Fruit fly (Drosophila melanogaster): ENCODE results near the gene Spg7.
A peak's percentile ranks its signal among the peaks of the same experiment; 100 is the strongest.

Gene Spg7

DNA sequence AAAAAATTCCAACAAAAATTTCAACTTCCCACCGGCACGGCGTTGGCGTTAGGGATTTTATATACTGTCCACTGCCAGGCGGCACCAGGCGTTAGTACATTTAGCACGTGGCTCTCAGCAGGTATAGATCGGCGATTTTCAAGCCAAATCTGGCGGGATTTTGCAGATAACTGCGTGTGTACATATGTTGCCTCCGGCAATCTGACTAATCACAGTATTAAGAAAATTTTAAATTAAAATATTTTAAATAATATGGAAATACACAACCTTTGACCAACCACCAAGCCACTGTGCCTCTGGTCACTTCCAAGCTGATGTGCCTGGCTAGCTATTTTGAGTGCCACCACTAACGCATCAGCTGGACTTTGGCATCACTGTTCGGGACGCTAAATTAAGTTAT lies 34.1 kb upstream of the Spg7 start, which contains the start of the genes ttm50 and CG2712 (continued):
- no peak for TF ChIP-seq sna (GFP tag; IDR thresholded peaks at IDR 0.05; ENCODE audit: partially characterized antibody)
- no peak for TF ChIP-seq CG31441 (GFP tag; IDR thresholded peaks at IDR 0.05)
- TF ChIP-seq cas (GFP tag; IDR thresholded peaks at IDR 0.05): no peak
- TF ChIP-seq zfh2 (GFP tag; optimal IDR thresholded peaks at IDR 0.05): peak; percentile 33
- TF ChIP-seq Elba2 (GFP tag; optimal IDR thresholded peaks at IDR 0.05): no peak
- no peak for TF ChIP-seq odd (GFP tag; optimal IDR thresholded peaks at IDR 0.05)
- 0 out of 3 replicates have a peak, but pooled peaks have one; percentile 47 for TF ChIP-seq Dbx (GFP tag; IDR thresholded peaks at IDR 0.05)
- peak; percentile 81 for TF ChIP-seq CG10543 (GFP tag; optimal IDR thresholded peaks at IDR 0.05)
- peak; percentile 63 for TF ChIP-seq CG4424 (GFP tag; optimal IDR thresholded peaks at IDR 0.05)
- peak; percentile 25 for TF ChIP-seq chn (GFP tag; optimal IDR thresholded peaks at IDR 0.05)
- no peak; the same call in none of the 3 replicates for TF ChIP-seq CG17361 (GFP tag; IDR thresholded peaks at IDR 0.05)
- peak; percentile 51 for TF ChIP-seq caup (GFP tag; optimal IDR thresholded peaks at IDR 0.05; ENCODE audit: severe bottlenecking)
- no peak for TF ChIP-seq CG15073 (GFP tag; optimal IDR thresholded peaks at IDR 0.05)
- peak; percentile 36 for TF ChIP-seq nerfin-1 (tag; optimal IDR thresholded peaks at IDR 0.05)
- no peak for TF ChIP-seq Dip2 (GFP tag; IDR thresholded peaks at IDR 0.05)
- TF ChIP-seq Poxn (GFP tag; IDR thresholded peaks at IDR 0.05): no peak
- TF ChIP-seq CG17359 (tag; optimal IDR thresholded peaks at IDR 0.05): peak; percentile 19
- peak; percentile 68 for TF ChIP-seq Meics (GFP tag; optimal IDR thresholded peaks at IDR 0.05)
- TF ChIP-seq Abd-B (GFP tag; optimal IDR thresholded peaks at IDR 0.05): peak; percentile 68
- TF ChIP-seq CG12104 (GFP tag; optimal IDR thresholded peaks at IDR 0.05): peak; percentile 40
- TF ChIP-seq Dek (tag; optimal IDR thresholded peaks at IDR 0.05): peak; percentile 63
- no peak for TF ChIP-seq emc (GFP tag; optimal IDR thresholded peaks at IDR 0.05)
- peak; percentile 19 for TF ChIP-seq CG9437 (GFP tag; optimal IDR thresholded peaks at IDR 0.05)
- no peak for TF ChIP-seq Jarid2 (GFP tag; optimal IDR thresholded peaks at IDR 0.05)
- TF ChIP-seq Dref (GFP tag; IDR thresholded peaks at IDR 0.05): 0 out of 2 replicates have a peak, but pooled peaks have one; percentile 31
- TF ChIP-seq twi (tag; optimal IDR thresholded peaks at IDR 0.05): peak; percentile 66
- TF ChIP-seq Bgb (GFP tag; IDR thresholded peaks at IDR 0.05; ENCODE audit: partially characterized antibody): no peak
- peak; percentile 31 for TF ChIP-seq CG4328 (GFP tag; optimal IDR thresholded peaks at IDR 0.05)
- TF ChIP-seq CG8290 (GFP tag; optimal IDR thresholded peaks at IDR 0.05): no peak
- peak in 1 of 2 experiments; percentile 32 for TF ChIP-seq CG8290 (tag; optimal IDR thresholded peaks at IDR 0.05)
- TF ChIP-seq esg (GFP tag; conservative IDR thresholded peaks at IDR 0.05): peak; percentile 25; the same call in 1 of the 2 replicates
- peak; percentile 70 for TF ChIP-seq CG9727 (GFP tag; optimal IDR thresholded peaks at IDR 0.05)
- TF ChIP-seq ind (GFP tag; optimal IDR thresholded peaks at IDR 0.05): peak; percentile 63
- TF ChIP-seq CG15514 (GFP tag; optimal IDR thresholded peaks at IDR 0.05): peak; percentile 82
- TF ChIP-seq CG14014 (GFP tag; IDR thresholded peaks at IDR 0.05): peak; percentile 14; the same call in 1 of the 2 replicates
- peak; percentile 6 for TF ChIP-seq vfl (GFP tag; optimal IDR thresholded peaks at IDR 0.05)
- no peak for TF ChIP-seq CG11504 (tag; optimal IDR thresholded peaks at IDR 0.05)
- peak; percentile 23; the same call in 1 of the 2 replicates for TF ChIP-seq CG11247 (GFP tag; IDR thresholded peaks at IDR 0.05)
- TF ChIP-seq tap (tag; optimal IDR thresholded peaks at IDR 0.05): no peak
- peak; percentile 5 for TF ChIP-seq CG4820 (GFP tag; optimal IDR thresholded peaks at IDR 0.05)
- peak; percentile 71 for TF ChIP-seq CG12391 (tag; optimal IDR thresholded peaks at IDR 0.05)
- no peak for TF ChIP-seq lov (optimal IDR thresholded peaks at IDR 0.05)
- no peak for TF ChIP-seq lov (GFP tag; IDR thresholded peaks at IDR 0.05)
- peak; percentile 58 for TF ChIP-seq dmrt11E (tag; optimal IDR thresholded peaks at IDR 0.05)
- no peak for TF ChIP-seq luna (GFP tag; optimal IDR thresholded peaks at IDR 0.05)
- TF ChIP-seq CG1024 (GFP tag; IDR thresholded peaks at IDR 0.05): no peak
- TF ChIP-seq CG7745 (tag; optimal IDR thresholded peaks at IDR 0.05): no peak
- peak; percentile 76 for TF ChIP-seq CG12659 (GFP tag; optimal IDR thresholded peaks at IDR 0.05)
- no peak for TF ChIP-seq CG10959 (GFP tag; IDR thresholded peaks at IDR 0.05)
- TF ChIP-seq CG14667 (GFP tag; IDR thresholded peaks at IDR 0.05): peak; percentile 46
- peak; percentile 31 for TF ChIP-seq Sry-δ (GFP tag; optimal IDR thresholded peaks at IDR 0.05)

Measured in whole organism, embryonic.